Worm (Caenorhabditis elegans) whole organism, mixed stage, embryonic: ENCODE measurements around the gene exc-13.

ENCODE experiments used
- blmp-1 ChIP-seq: fragments of 150-350 bp; optimal IDR thresholded peaks from 2 replicates; lab custom pipeline; 2014; ENCODE audit warnings: missing biosample characterization, missing genetic modification characterization
- ceh-43 ChIP-seq: fragments of 200-800 bp; sonication (Bioruptor generic); optimal IDR thresholded peaks from 2 replicates; lab custom pipeline; 2018; ENCODE audit warnings: mild to moderate bottlenecking, missing genetic modification characterization, moderate library complexity, missing compliant biosample characterization
- elt-1 ChIP-seq: sonication (generic microtip); optimal IDR thresholded peaks from 2 replicates; lab custom pipeline; 2017; ENCODE audit warnings: missing genetic modification characterization, mild to moderate bottlenecking, missing compliant biosample characterization, antibody characterized with exemption, moderate library complexity, borderline replicate concordance; ENCODE audit not compliant: insufficient read depth
- elt-3 ChIP-seq: fragments of 150-350 bp; optimal IDR thresholded peaks from 2 replicates; lab custom pipeline; 2014; ENCODE audit warnings: missing biosample characterization, missing genetic modification characterization
- ham-2 ChIP-seq: fragments of 200-800 bp; sonication (Bioruptor generic); optimal IDR thresholded peaks from 2 replicates; lab custom pipeline; 2018; ENCODE audit warnings: mild to moderate bottlenecking, missing genetic modification characterization, missing compliant biosample characterization
- mab-5 ChIP-seq: fragments of 150-350 bp; optimal IDR thresholded peaks from 2 replicates; lab custom pipeline; 2014; ENCODE audit warnings: missing biosample characterization, missing genetic modification characterization
- mep-1 ChIP-seq: fragments of 150-350 bp; optimal IDR thresholded peaks from 2 replicates; lab custom pipeline; 2017; ENCODE audit warnings: missing biosample characterization, missing genetic modification reagents, missing genetic modification characterization, inconsistent platforms
- nhr-237 ChIP-seq: fragments of 150-350 bp; optimal IDR thresholded peaks from 2 replicates; lab custom pipeline; 2014; ENCODE audit warnings: missing biosample characterization, missing genetic modification characterization
- nhr-28 ChIP-seq: fragments of 150-350 bp; optimal IDR thresholded peaks from 2 replicates; lab custom pipeline; 2014; ENCODE audit warnings: missing biosample characterization, missing genetic modification characterization
- snpc-4 ChIP-seq: fragments of 150-350 bp; optimal IDR thresholded peaks from 2 replicates; lab custom pipeline; 2014; ENCODE audit warnings: missing biosample characterization, missing genetic modification characterization
- unc-62 ChIP-seq: fragments of 150-350 bp; optimal IDR thresholded peaks from 2 replicates; lab custom pipeline; 2014; ENCODE audit warnings: missing biosample characterization, missing genetic modification reagents, missing genetic modification characterization
- ztf-11 ChIP-seq: fragments of 150-350 bp; optimal IDR thresholded peaks from 2 replicates; lab custom pipeline; 2014; ENCODE audit warnings: missing biosample characterization, missing genetic modification characterization

DNA sequence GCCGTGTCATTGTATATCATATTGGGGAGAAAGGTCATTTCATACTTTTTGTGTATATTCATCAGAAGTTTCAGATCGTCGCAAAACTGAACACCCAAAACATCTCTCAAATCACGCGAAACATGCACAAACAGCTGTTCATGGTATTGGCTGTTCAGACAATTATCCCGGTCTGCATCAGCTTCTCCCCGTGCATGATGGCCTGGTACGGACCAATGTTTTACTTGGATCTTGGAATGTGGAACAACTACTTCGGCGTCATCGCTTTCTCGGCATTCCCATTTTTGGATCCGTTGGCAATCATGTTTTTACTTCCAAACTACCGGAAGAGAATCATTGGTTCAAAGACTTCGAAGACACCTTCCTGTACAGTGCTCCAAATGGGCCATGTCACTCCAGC, 38.5 kb downstream of the exc-13 start:
- TF ChIP-seq mab-5 (tag; lab: Kevin White, UChicago) (no peak), nhr-237 (tag; lab: Kevin White, UChicago) (no peak), ham-2 (no peak), ztf-11 (tag; lab: Kevin White, UChicago) (no peak), blmp-1 (tag; lab: Kevin White, UChicago) (no peak), ceh-43 (GFP tag; lab: Kevin White, UChicago) (no peak), mep-1 (tag; lab: Kevin White, UChicago) (no peak), snpc-4 (tag; lab: Kevin White, UChicago) (no peak), elt-3 (no peak), nhr-28 (tag; lab: Kevin White, UChicago) (no peak), unc-62 (GFP tag; lab: Kevin White, UChicago) (no peak), elt-1 (no peak)
